Fruit fly (Drosophila melanogaster) whole organism, embryonic: ENCODE measurements around the gene Trm7-32.
A peak's percentile ranks its signal among the peaks of the same experiment; 100 is the strongest.

ENCODE experiments used
- Atf6 ChIP-seq: fragments of 200-800 bp; sonication (Bioruptor generic); IDR thresholded peaks from 2 replicates; pipeline ENCODE4 v1.3.6; 2022; ENCODE audit warnings: missing biosample characterization, missing genetic modification characterization
- CG12659 ChIP-seq: fragments of 200-800 bp; sonication (Bioruptor generic); optimal IDR thresholded peaks from 3 replicates; lab custom pipeline; 2017; ENCODE audit warnings: mild to moderate bottlenecking, missing biosample characterization, missing genetic modification reagents, missing genetic modification characterization
- CG14050 ChIP-seq: fragments of 200-800 bp; sonication (Bioruptor generic); IDR thresholded peaks from 3 replicates; pipeline ENCODE4 v1.3.6; 2022; ENCODE audit warnings: missing biosample characterization, missing genetic modification characterization
- CG14667 ChIP-seq: fragments of 200-800 bp; sonication (Bioruptor generic); IDR thresholded peaks from 2 replicates; pipeline ENCODE4 v1.3.6; 2022; ENCODE audit warnings: missing biosample characterization, missing genetic modification characterization
- CG1602 ChIP-seq: fragments of 200-800 bp; sonication (Bioruptor generic); optimal IDR thresholded peaks from 3 replicates; lab custom pipeline; 2016; ENCODE audit warnings: missing biosample characterization, missing genetic modification characterization
- CG17359 ChIP-seq: fragments of 200-800 bp; sonication (Bioruptor generic); optimal IDR thresholded peaks from 3 replicates; lab custom pipeline; 2018; ENCODE audit warnings: missing biosample characterization, mild to moderate bottlenecking, missing genetic modification characterization, moderate library complexity
- CG2712 ChIP-seq: fragments of 200-800 bp; optimal IDR thresholded peaks from 3 replicates; lab custom pipeline; 2019; ENCODE audit warnings: missing biosample characterization, mild to moderate bottlenecking, missing genetic modification characterization, moderate library complexity
- CG2875 ChIP-seq: fragments of 200-800 bp; sonication (Bioruptor generic); optimal IDR thresholded peaks from 2 replicates; lab custom pipeline; 2017; ENCODE audit warnings: missing biosample characterization, mild to moderate bottlenecking, missing genetic modification characterization, missing genetic modification reagents
- CG3281 ChIP-seq: fragments of 200-800 bp; sonication (Bioruptor generic); optimal IDR thresholded peaks from 3 replicates; lab custom pipeline; 2017; ENCODE audit warnings: missing biosample characterization, mild to moderate bottlenecking, missing genetic modification characterization
- CG3407 ChIP-seq: fragments of 200-800 bp; sonication (Bioruptor generic); optimal IDR thresholded peaks from 2 replicates; lab custom pipeline; 2018; ENCODE audit warnings: missing biosample characterization, mild to moderate bottlenecking, missing genetic modification characterization
- CG34422 ChIP-seq: fragments of 200-800 bp; sonication (Bioruptor generic); IDR thresholded peaks from 3 replicates; pipeline ENCODE4 v1.3.6; 2022; ENCODE audit warnings: missing biosample characterization, missing genetic modification characterization
- CG3847 ChIP-seq: fragments of 200-800 bp; sonication (Bioruptor generic); IDR thresholded peaks from 2 replicates; pipeline ENCODE4 v1.3.6; 2022; ENCODE audit warnings: missing biosample characterization, missing genetic modification characterization
- CG5245 ChIP-seq: fragments of 200-800 bp; sonication (Bioruptor generic); optimal IDR thresholded peaks from 3 replicates; lab custom pipeline; 2016; ENCODE audit warnings: missing biosample characterization, missing genetic modification characterization
- CG6272 ChIP-seq: fragments of 200-800 bp; sonication (Bioruptor generic); IDR thresholded peaks from 2 replicates; pipeline ENCODE4 v1.3.6; 2022; ENCODE audit warnings: missing biosample characterization, missing genetic modification characterization
- CG7928 ChIP-seq: fragments of 200-800 bp; sonication (Bioruptor generic); optimal IDR thresholded peaks from 2 replicates; lab custom pipeline; 2017; ENCODE audit warnings: missing biosample characterization, mild to moderate bottlenecking, missing genetic modification characterization
- CG8281 ChIP-seq: fragments of 200-800 bp; sonication (Bioruptor generic); optimal IDR thresholded peaks from 2 replicates; lab custom pipeline; 2018; ENCODE audit warnings: missing biosample characterization, mild to moderate bottlenecking, missing genetic modification characterization, moderate library complexity
- CG9437 ChIP-seq: fragments of 200-800 bp; sonication (Bioruptor generic); optimal IDR thresholded peaks from 2 replicates; lab custom pipeline; 2018; ENCODE audit warnings: missing biosample characterization, mild to moderate bottlenecking, missing genetic modification characterization
- D ChIP-seq, 2 experiments: fragments of 200-800 bp in 1 of 2; fragments of >200 bp in 1 of 2; sonication (Bioruptor generic) in 1 of 2; optimal IDR thresholded peaks; 2 replicates in 1 of 2; 3 replicates in 1 of 2; lab custom pipeline; 2017; ENCODE audit warnings: mild to moderate bottlenecking in 1 of 2, missing biosample characterization in 1 of 2, missing genetic modification characterization in 1 of 2, missing genetic modification reagents in 1 of 2
- D19A ChIP-seq: fragments of 200-800 bp; optimal IDR thresholded peaks from 3 replicates; lab custom pipeline; 2019; ENCODE audit warnings: missing biosample characterization, mild to moderate bottlenecking, missing genetic modification characterization, moderate library complexity
- Dp ChIP-seq: fragments of 200-800 bp; sonication (Bioruptor generic); optimal IDR thresholded peaks from 2 replicates; lab custom pipeline; 2018; ENCODE audit warnings: missing biosample characterization, mild to moderate bottlenecking, missing genetic modification characterization, moderate library complexity
- Dref ChIP-seq: fragments of 200-800 bp; sonication (Bioruptor generic); IDR thresholded peaks from 2 replicates; pipeline ENCODE4 v1.3.6; 2022; ENCODE audit warnings: missing biosample characterization, missing genetic modification characterization
- Gug ChIP-seq: fragments of 200-800 bp; sonication (Bioruptor generic); IDR thresholded peaks from 4 replicates; pipeline ENCODE4 v1.3.6; 2022; ENCODE audit warnings: missing biosample characterization, missing genetic modification characterization
- HLH4C ChIP-seq: fragments of 200-800 bp; sonication (Bioruptor generic); IDR thresholded peaks from 3 replicates; pipeline ENCODE4 v1.3.6; 2022; ENCODE audit warnings: missing biosample characterization, missing genetic modification characterization; ENCODE audit not compliant: partially characterized antibody
- Hmx ChIP-seq: fragments of 200-800 bp; sonication (Bioruptor generic); optimal IDR thresholded peaks from 2 replicates; lab custom pipeline; 2016; ENCODE audit warnings: missing biosample characterization, missing genetic modification characterization
- Hr51 ChIP-seq, 2 experiments: fragments of 200-800 bp; sonication (Bioruptor generic); optimal IDR thresholded peaks; 2 replicates in 1 of 2; 3 replicates in 1 of 2; lab custom pipeline; 2016 to 2018; ENCODE audit warnings: missing biosample characterization in 2 of 2, missing genetic modification characterization in 2 of 2, mild to moderate bottlenecking in 1 of 2, moderate library complexity in 1 of 2
- Kr ChIP-seq: fragments of 200-800 bp; sonication (Bioruptor generic); optimal IDR thresholded peaks from 2 replicates; lab custom pipeline; 2017; ENCODE audit warnings: missing biosample characterization, mild to moderate bottlenecking, missing genetic modification characterization
- Lpt ChIP-seq: fragments of >200 bp; optimal IDR thresholded peaks from 2 replicates; lab custom pipeline; 2018; ENCODE audit warnings: missing biosample characterization, missing genetic modification characterization
- Max ChIP-seq: fragments of 200-800 bp; sonication (Bioruptor generic); optimal IDR thresholded peaks from 2 replicates; lab custom pipeline; 2016; ENCODE audit warnings: missing biosample characterization, mild to moderate bottlenecking, missing genetic modification characterization
- Pdp1 ChIP-seq, 2 experiments: fragments of 200-800 bp; sonication (Bioruptor generic); optimal IDR thresholded peaks; 3 replicates each; lab custom pipeline; 2016; ENCODE audit warnings: missing biosample characterization in 2 of 2, missing genetic modification characterization in 2 of 2, mild to moderate bottlenecking in 1 of 2, moderate library complexity in 1 of 2
- Sox102F ChIP-seq: fragments of 200-800 bp; sonication (Bioruptor generic); optimal IDR thresholded peaks from 2 replicates; lab custom pipeline; 2018; ENCODE audit warnings: missing biosample characterization, mild to moderate bottlenecking, missing genetic modification characterization, moderate library complexity
- Sry-δ ChIP-seq: fragments of 200-800 bp; sonication (Bioruptor generic); optimal IDR thresholded peaks from 2 replicates; lab custom pipeline; 2016; ENCODE audit warnings: missing biosample characterization, missing genetic modification characterization
- TFAM ChIP-seq: fragments of 200-800 bp; sonication (Bioruptor generic); optimal IDR thresholded peaks from 2 replicates; lab custom pipeline; 2017; ENCODE audit warnings: missing biosample characterization, missing genetic modification characterization, inconsistent platforms
- bowl ChIP-seq: fragments of 200-800 bp; sonication (Bioruptor generic); IDR thresholded peaks from 2 replicates; pipeline ENCODE4 v1.3.6; 2022; ENCODE audit warnings: missing biosample characterization, missing genetic modification characterization
- caup ChIP-seq: fragments of 200-800 bp; sonication (Bioruptor generic); optimal IDR thresholded peaks from 3 replicates; lab custom pipeline; 2017; ENCODE audit warnings: missing biosample characterization, mild to moderate bottlenecking, missing genetic modification characterization, moderate library complexity; ENCODE audit not compliant: severe bottlenecking
- chm ChIP-seq: fragments of 200-800 bp; sonication (Bioruptor generic); IDR thresholded peaks from 2 replicates; pipeline ENCODE4 v1.3.6; 2022; ENCODE audit warnings: missing biosample characterization, missing genetic modification characterization
- dmrt99B ChIP-seq: fragments of 200-800 bp; sonication (Bioruptor generic); optimal IDR thresholded peaks from 2 replicates; lab custom pipeline; 2018; ENCODE audit warnings: missing biosample characterization, mild to moderate bottlenecking, missing genetic modification characterization, moderate library complexity
- eve ChIP-seq, 2 experiments: fragments of >200 bp; optimal IDR thresholded peaks; 2 replicates each; lab custom pipeline; 2017; ENCODE audit warnings: missing biosample characterization in 2 of 2, missing genetic modification characterization in 2 of 2
- fd64A ChIP-seq: fragments of 200-800 bp; sonication (Bioruptor generic); optimal IDR thresholded peaks from 3 replicates; lab custom pipeline; 2018; ENCODE audit warnings: missing biosample characterization, mild to moderate bottlenecking, missing genetic modification characterization
- hbn ChIP-seq: fragments of 200-800 bp; sonication (Bioruptor generic); IDR thresholded peaks from 2 replicates; pipeline ENCODE4 v1.3.6; 2022; ENCODE audit warnings: missing biosample characterization, missing genetic modification characterization; ENCODE audit not compliant: partially characterized antibody
- jumu ChIP-seq: fragments of 200-800 bp; sonication (Bioruptor generic); optimal IDR thresholded peaks from 3 replicates; lab custom pipeline; 2016; ENCODE audit warnings: missing biosample characterization, missing genetic modification characterization
- lab ChIP-seq: fragments of 200-800 bp; sonication (Bioruptor generic); optimal IDR thresholded peaks from 3 replicates; lab custom pipeline; 2017; ENCODE audit warnings: missing biosample characterization, missing genetic modification characterization, mild to moderate bottlenecking, moderate library complexity, missing genetic modification reagents
- pho ChIP-seq: fragments of 200-800 bp; sonication (Bioruptor generic); optimal IDR thresholded peaks from 2 replicates; lab custom pipeline; 2016; ENCODE audit warnings: missing biosample characterization, missing genetic modification characterization
- phol ChIP-seq: fragments of 200-800 bp; sonication (Bioruptor generic); optimal IDR thresholded peaks from 3 replicates; lab custom pipeline; 2018; ENCODE audit warnings: missing biosample characterization, mild to moderate bottlenecking, missing genetic modification characterization, moderate library complexity
- pzg ChIP-seq: fragments of 200-800 bp; sonication (Bioruptor generic); optimal IDR thresholded peaks from 3 replicates; lab custom pipeline; 2018; ENCODE audit warnings: missing biosample characterization, mild to moderate bottlenecking, missing genetic modification characterization, moderate library complexity
- repo ChIP-seq: fragments of 200-800 bp; sonication (Bioruptor generic); optimal IDR thresholded peaks from 2 replicates; lab custom pipeline; 2016; ENCODE audit warnings: missing biosample characterization, missing genetic modification characterization
- sob ChIP-seq: fragments of 200-800 bp; sonication (Bioruptor generic); IDR thresholded peaks from 2 replicates; pipeline ENCODE4 v1.3.6; 2022; ENCODE audit warnings: missing biosample characterization, missing genetic modification characterization
- stwl ChIP-seq: fragments of 200-800 bp; sonication (Bioruptor generic); optimal IDR thresholded peaks from 3 replicates; lab custom pipeline; 2018; ENCODE audit warnings: missing biosample characterization, mild to moderate bottlenecking, missing genetic modification characterization, moderate library complexity
- tgo ChIP-seq: fragments of 200-800 bp; sonication (Bioruptor generic); IDR thresholded peaks from 3 replicates; pipeline ENCODE4 v1.3.6; 2022; ENCODE audit warnings: missing biosample characterization, missing genetic modification characterization

The Trm7-32 gene

dm6 chr3R:17056183-17056904 is 15.9 kb downstream of the Trm7-32 start (continued):
- TF ChIP-seq phol (tag; lab: Kevin White, UChicago): peak; percentile 30
- TF ChIP-seq jumu (GFP tag; lab: Kevin White, UChicago): no peak
- TF ChIP-seq CG14050: no peak
- no peak for TF ChIP-seq Max
- TF ChIP-seq CG3847: 0 out of 2 replicates have a peak, but pooled peaks have one; percentile 34
- TF ChIP-seq CG6272: no peak
- no peak for TF ChIP-seq fd64A (GFP tag; lab: Kevin White, UChicago)
- no peak for TF ChIP-seq CG5245 (GFP tag; lab: Kevin White, UChicago)
- peak; percentile 9 for TF ChIP-seq CG2712 (tag; lab: Kevin White, UChicago)
- peak in 1 of 2 experiments; percentile 99 for TF ChIP-seq Pdp1 (GFP tag; optimal IDR thresholded peaks at IDR 0.05; lab: Kevin White, UChicago)
- TF ChIP-seq TFAM (GFP tag; lab: Kevin White, UChicago): no peak
- no peak for TF ChIP-seq Gug (GFP tag; lab: Robert Waterston, UW)
- TF ChIP-seq CG14667 (GFP tag; lab: Robert Waterston, UW): 0 out of 2 replicates have a peak, but pooled peaks have one; percentile 6
- peak; percentile 92 for TF ChIP-seq CG8281
- TF ChIP-seq bowl (GFP tag; lab: Robert Waterston, UW): peak; percentile 11; the same call in 1 of the 2 replicates
- peak; percentile 50 for TF ChIP-seq Atf6 (GFP tag; lab: Robert Waterston, UW)
- no peak for TF ChIP-seq eve (GFP tag; optimal IDR thresholded peaks at IDR 0.05; lab: Kevin White, UChicago)
- TF ChIP-seq CG2875 (GFP tag; lab: Kevin White, UChicago): no peak
- no peak for TF ChIP-seq CG3281 (GFP tag; lab: Kevin White, UChicago)
- TF ChIP-seq Hmx: no peak
- no peak; the same call in 1 of the 2 replicates for TF ChIP-seq hbn (GFP tag; lab: Robert Waterston, UW)
- peak; percentile 63; the same call in 1 of the 3 replicates for TF ChIP-seq CG34422 (GFP tag; lab: Robert Waterston, UW)
- no peak for TF ChIP-seq CG12659 (GFP tag; lab: Kevin White, UChicago)
- TF ChIP-seq Dp (GFP tag; lab: Kevin White, UChicago): peak; percentile 8
- TF ChIP-seq Lpt (GFP tag; lab: Kevin White, UChicago): peak; percentile 85
- peak; percentile 30 for TF ChIP-seq lab (GFP tag; lab: Kevin White, UChicago)
- peak; percentile 16; the same call in 1 of the 2 replicates for TF ChIP-seq sob (GFP tag; lab: Robert Waterston, UW)
- no peak for TF ChIP-seq CG17359 (tag; lab: Kevin White, UChicago)
- no peak for TF ChIP-seq Dref (GFP tag; lab: Robert Waterston, UW)
- no peak for TF ChIP-seq pho (GFP tag; lab: Kevin White, UChicago)
- TF ChIP-seq caup (GFP tag; lab: Kevin White, UChicago): peak; percentile 56
- TF ChIP-seq tgo: no peak
- TF ChIP-seq D (optimal IDR thresholded peaks at IDR 0.05; lab: Kevin White, UChicago): peak; percentile 52
- TF ChIP-seq D (GFP tag; optimal IDR thresholded peaks at IDR 0.05; lab: Kevin White, UChicago): no peak
- peak; percentile 34 for TF ChIP-seq Kr (GFP tag; lab: Kevin White, UChicago)
- TF ChIP-seq Sox102F: no peak
- peak; percentile 15 for TF ChIP-seq dmrt99B (tag; lab: Kevin White, UChicago)
- no peak for TF ChIP-seq CG9437
- TF ChIP-seq D19A (tag; lab: Kevin White, UChicago): no peak
- TF ChIP-seq CG1602 (GFP tag; lab: Kevin White, UChicago): no peak
- TF ChIP-seq CG3407: no peak
- TF ChIP-seq repo (GFP tag; lab: Kevin White, UChicago): no peak
- 0 out of 3 replicates have a peak, but pooled peaks have one; percentile 32 for TF ChIP-seq HLH4C
- no peak; the same call in none of the 2 replicates for TF ChIP-seq chm (GFP tag; lab: Robert Waterston, UW)
- TF ChIP-seq stwl (tag; lab: Kevin White, UChicago): no peak
- peak in 1 of 2 experiments; percentile 70 for TF ChIP-seq Hr51 (GFP tag; optimal IDR thresholded peaks at IDR 0.05; lab: Kevin White, UChicago)
- TF ChIP-seq CG7928 (GFP tag; lab: Kevin White, UChicago): no peak
- no peak for TF ChIP-seq Sry-δ (GFP tag; lab: Kevin White, UChicago)
- no peak for TF ChIP-seq pzg (GFP tag; lab: Kevin White, UChicago)
